Worm (Caenorhabditis elegans): ENCODE results near the gene srm-3.

- TF ChIP-seq B0310.2 (tag; optimal IDR thresholded peaks at IDR 0.05) (no peak), aly-1 (tag; optimal IDR thresholded peaks at IDR 0.05) (no peak), ama-1 (optimal IDR thresholded peaks at IDR 0.05) (no peak), hmbx-1 (tag; optimal IDR thresholded peaks at IDR 0.05) (no peak), tbx-11 (GFP tag; IDR thresholded peaks at IDR 0.05) (no peak)
These were observed 30.8 kb upstream of the srm-3 start for ce11 chrIV:9618015-9618414.
